Worm (Caenorhabditis elegans) whole organism, L4 larva: ENCODE data around the gene dnj-20.

Experiments used
- D1046.2 ChIP-seq: fragments of 200-800 bp; sonication (Bioruptor generic); IDR thresholded peaks from 2 replicates; pipeline ENCODE4 v1.3.6; 2022; ENCODE audit warnings: missing genetic modification characterization, missing compliant biosample characterization
- F10B5.3 ChIP-seq: sonication (generic microtip); optimal IDR thresholded peaks from 2 replicates; lab custom pipeline; 2016; ENCODE audit warnings: mild to moderate bottlenecking, missing genetic modification characterization, missing compliant biosample characterization
- F44E2.7 ChIP-seq: fragments of 200-800 bp; sonication (Bioruptor generic); IDR thresholded peaks from 2 replicates; pipeline ENCODE4 v2.1.2; 2022; ENCODE audit warnings: missing genetic modification characterization, missing compliant biosample characterization
- R02D3.7 ChIP-seq: fragments of 150-350 bp; sonication (generic microtip); optimal IDR thresholded peaks from 3 replicates; lab custom pipeline; 2014; ENCODE audit warnings: missing biosample characterization, missing genetic modification characterization
- T20F7.1 ChIP-seq: fragments of 200-800 bp; sonication (Bioruptor generic); optimal IDR thresholded peaks from 2 replicates; lab custom pipeline; 2018; ENCODE audit warnings: mild to moderate bottlenecking, missing genetic modification characterization, missing compliant biosample characterization
- T26A8.4 ChIP-seq: fragments of 200-800 bp; sonication (Bioruptor generic); IDR thresholded peaks from 2 replicates; pipeline ENCODE4 v1.3.6; 2022; ENCODE audit warnings: missing genetic modification characterization, missing compliant biosample characterization
- Y48G9A.11 ChIP-seq: fragments of 200-800 bp; sonication (Bioruptor generic); IDR thresholded peaks from 2 replicates; pipeline ENCODE4 v1.3.6; 2022; ENCODE audit warnings: missing genetic modification reagents, missing genetic modification characterization, missing compliant biosample characterization
- Y5F2A.4 ChIP-seq: fragments of 200-800 bp; sonication (Bioruptor generic); optimal IDR thresholded peaks from 2 replicates; lab custom pipeline; 2018; ENCODE audit warnings: mild to moderate bottlenecking, missing genetic modification characterization, missing compliant biosample characterization
- Y75B8A.6 ChIP-seq: fragments of 200-800 bp; sonication (Bioruptor generic); IDR thresholded peaks from 2 replicates; pipeline ENCODE4 v1.3.6; 2022; ENCODE audit warnings: missing genetic modification reagents, missing genetic modification characterization, missing compliant biosample characterization
- aha-1 ChIP-seq: fragments of 150-350 bp; peaks from one replicate; lab custom pipeline; 2014; ENCODE audit warnings: missing biosample characterization, missing genetic modification characterization
- aly-2 ChIP-seq: sonication (generic microtip); optimal IDR thresholded peaks from 2 replicates; lab custom pipeline; 2018; ENCODE audit warnings: missing biosample characterization, missing genetic modification characterization
- ama-1 ChIP-seq: fragments of 150-350 bp; optimal IDR thresholded peaks from 2 replicates; lab custom pipeline; 2014; ENCODE audit warnings: inconsistent platforms, mixed read lengths
- arid-1 ChIP-seq: fragments of 200-800 bp; sonication (Bioruptor generic); conservative IDR thresholded peaks from 2 replicates; pipeline ENCODE4 v1.3.6; 2022; ENCODE audit warnings: missing genetic modification reagents, missing genetic modification characterization, missing compliant biosample characterization
- attf-4 ChIP-seq: sonication (generic microtip); optimal IDR thresholded peaks from 3 replicates; lab custom pipeline; 2017; ENCODE audit warnings: missing biosample characterization, missing genetic modification characterization
- ceh-44 ChIP-seq: fragments of 200-800 bp; sonication (Bioruptor generic); IDR thresholded peaks from 2 replicates; pipeline ENCODE4 v1.3.6; 2022; ENCODE audit warnings: missing genetic modification reagents, missing genetic modification characterization, missing compliant biosample characterization
- cey-2 ChIP-seq: sonication (generic microtip); optimal IDR thresholded peaks from 3 replicates; lab custom pipeline; 2017; ENCODE audit warnings: missing genetic modification characterization, mild to moderate bottlenecking, missing compliant biosample characterization, antibody characterized with exemption, borderline replicate concordance; ENCODE audit not compliant: insufficient read depth
- daf-16 ChIP-seq, 3 experiments: sonication (generic microtip); optimal IDR thresholded peaks; 2 replicates each; lab custom pipeline; 2016 to 2017; ENCODE audit warnings: missing genetic modification characterization in 3 of 3, missing genetic modification reagents in 3 of 3, mild to moderate bottlenecking in 2 of 3, missing compliant biosample characterization in 2 of 3, missing biosample characterization in 1 of 3, moderate library complexity in 1 of 3
- daf-19 ChIP-seq: fragments of 200-800 bp; sonication (Bioruptor generic); conservative IDR thresholded peaks from 2 replicates; pipeline ENCODE4 v1.3.6; 2022; ENCODE audit warnings: missing genetic modification characterization, missing compliant biosample characterization
- daf-8 ChIP-seq: fragments of 200-800 bp; sonication (Bioruptor generic); IDR thresholded peaks from 2 replicates; pipeline ENCODE4 v1.3.6; 2022; ENCODE audit warnings: missing genetic modification characterization, missing compliant biosample characterization
- dmd-8 ChIP-seq: fragments of 200-800 bp; sonication (Bioruptor generic); IDR thresholded peaks from 2 replicates; pipeline ENCODE4 v1.3.6; 2022; ENCODE audit warnings: missing genetic modification characterization, missing compliant biosample characterization
- duxl-1 ChIP-seq: sonication (generic microtip); optimal IDR thresholded peaks from 2 replicates; lab custom pipeline; 2016; ENCODE audit warnings: mild to moderate bottlenecking, missing genetic modification characterization, moderate library complexity, missing compliant biosample characterization; ENCODE audit not compliant: poor library complexity
- fkh-10 ChIP-seq: fragments of 150-350 bp; optimal IDR thresholded peaks from 2 replicates; lab custom pipeline; 2014; ENCODE audit warnings: missing biosample characterization, missing genetic modification reagents, missing genetic modification characterization
- lin-1 ChIP-seq: fragments of 200-800 bp; sonication (Bioruptor generic); IDR thresholded peaks from 2 replicates; pipeline ENCODE4 v1.3.6; 2022; ENCODE audit warnings: missing genetic modification reagents, missing genetic modification characterization, missing compliant biosample characterization
- lin-13 ChIP-seq: fragments of 150-350 bp; optimal IDR thresholded peaks from 2 replicates; lab custom pipeline; 2014; ENCODE audit warnings: missing biosample characterization, missing genetic modification reagents, missing genetic modification characterization
- lin-15B ChIP-seq: fragments of 150-350 bp; sonication (generic microtip); optimal IDR thresholded peaks from 3 replicates; lab custom pipeline; 2014; ENCODE audit warnings: missing biosample characterization, missing genetic modification characterization
- lin-38 ChIP-seq: fragments of 200-800 bp; sonication (Bioruptor generic); IDR thresholded peaks from 2 replicates; pipeline ENCODE4 v1.3.6; 2022; ENCODE audit warnings: missing genetic modification reagents, missing genetic modification characterization, missing compliant biosample characterization
- lin-39 ChIP-seq: fragments of 150-350 bp; optimal IDR thresholded peaks from 2 replicates; lab custom pipeline; 2014; ENCODE audit warnings: missing biosample characterization, missing genetic modification reagents, missing genetic modification characterization
- lsy-2 ChIP-seq, 2 experiments: fragments of 150-350 bp in 1 of 2; sonication (generic microtip) in 1 of 2; optimal IDR thresholded peaks; 2 replicates each; lab custom pipeline; 2014 to 2017; ENCODE audit warnings: missing biosample characterization in 2 of 2, missing genetic modification characterization in 2 of 2
- madf-5 ChIP-seq, 2 experiments: fragments of 200-800 bp; sonication (Bioruptor generic); IDR thresholded peaks; 2 replicates each; pipeline ENCODE4 v1.3.6; 2022; ENCODE audit warnings: missing compliant biosample characterization in 2 of 2, missing genetic modification characterization in 2 of 2
- mdl-1 ChIP-seq, 2 experiments: fragments of 150-350 bp in 1 of 2; sonication (generic microtip) in 1 of 2; optimal IDR thresholded peaks; 2 replicates each; lab custom pipeline; 2014 to 2017; ENCODE audit warnings: missing biosample characterization in 2 of 2, missing genetic modification characterization in 2 of 2
- mdt-29 ChIP-seq: fragments of 200-800 bp; sonication (Bioruptor generic); IDR thresholded peaks from 2 replicates; pipeline ENCODE4 v1.3.6; 2022; ENCODE audit warnings: missing genetic modification reagents, missing genetic modification characterization, missing compliant biosample characterization
- mxl-2 ChIP-seq: fragments of 200-800 bp; sonication (Bioruptor generic); conservative IDR thresholded peaks from 2 replicates; pipeline ENCODE4 v1.3.6; 2022; ENCODE audit warnings: missing genetic modification reagents, missing genetic modification characterization, missing compliant biosample characterization
- mxl-3 ChIP-seq: fragments of 200-800 bp; sonication (Bioruptor generic); optimal IDR thresholded peaks from 2 replicates; lab custom pipeline; 2018; ENCODE audit warnings: mild to moderate bottlenecking, missing genetic modification characterization, missing compliant biosample characterization
- nhr-102 ChIP-seq: sonication (generic microtip); optimal IDR thresholded peaks from 2 replicates; lab custom pipeline; 2016; ENCODE audit warnings: mild to moderate bottlenecking, missing genetic modification characterization, moderate library complexity, missing compliant biosample characterization
- nhr-11 ChIP-seq: fragments of 150-350 bp; optimal IDR thresholded peaks from 2 replicates; lab custom pipeline; 2014; ENCODE audit warnings: missing biosample characterization, missing genetic modification characterization
- nhr-25 ChIP-seq: sonication (generic microtip); optimal IDR thresholded peaks from 2 replicates; lab custom pipeline; 2017; ENCODE audit warnings: missing genetic modification characterization, mild to moderate bottlenecking, missing compliant biosample characterization, antibody characterized with exemption, moderate library complexity, borderline replicate concordance; ENCODE audit not compliant: insufficient read depth
- nhr-42 ChIP-seq: fragments of 200-800 bp; sonication (Bioruptor generic); IDR thresholded peaks from 2 replicates; pipeline ENCODE4 v1.3.6; 2022; ENCODE audit warnings: missing genetic modification characterization, missing compliant biosample characterization
- nhr-48 ChIP-seq: sonication (generic microtip); optimal IDR thresholded peaks from 2 replicates; lab custom pipeline; 2016; ENCODE audit warnings: mild to moderate bottlenecking, missing genetic modification characterization, missing compliant biosample characterization
- nhr-6 ChIP-seq: fragments of 150-350 bp; optimal IDR thresholded peaks from 2 replicates; lab custom pipeline; 2014; ENCODE audit warnings: missing biosample characterization, missing genetic modification characterization
- nhr-76 ChIP-seq: fragments of 150-350 bp; optimal IDR thresholded peaks from 2 replicates; lab custom pipeline; 2014; ENCODE audit warnings: missing biosample characterization, missing genetic modification characterization
- php-3 ChIP-seq: fragments of 200-800 bp; sonication (Bioruptor generic); IDR thresholded peaks from 2 replicates; pipeline ENCODE4 v1.3.6; 2022; ENCODE audit warnings: missing genetic modification reagents, missing genetic modification characterization, missing compliant biosample characterization
- sdz-12 ChIP-seq: fragments of 200-800 bp; sonication (Bioruptor generic); optimal IDR thresholded peaks from 2 replicates; lab custom pipeline; 2018; ENCODE audit warnings: mild to moderate bottlenecking, missing genetic modification characterization, missing compliant biosample characterization
- skn-1 ChIP-seq: fragments of 150-350 bp; optimal IDR thresholded peaks from 2 replicates; lab custom pipeline; 2014; ENCODE audit warnings: missing biosample characterization, missing genetic modification characterization
- spr-3 ChIP-seq: fragments of 200-800 bp; sonication (Bioruptor generic); optimal IDR thresholded peaks from 2 replicates; lab custom pipeline; 2018; ENCODE audit warnings: mild to moderate bottlenecking, missing genetic modification characterization, missing compliant biosample characterization
- tag-97 ChIP-seq: fragments of 200-800 bp; sonication (Bioruptor generic); IDR thresholded peaks from 2 replicates; pipeline ENCODE4 v1.3.6; 2022; ENCODE audit warnings: missing genetic modification characterization, missing compliant biosample characterization
- unc-130 ChIP-seq: sonication (generic microtip); optimal IDR thresholded peaks from 2 replicates; lab custom pipeline; 2016; ENCODE audit warnings: missing genetic modification reagents, missing genetic modification characterization, missing compliant biosample characterization
- zfp-2 ChIP-seq: sonication (generic microtip); optimal IDR thresholded peaks from 2 replicates; lab custom pipeline; 2016; ENCODE audit warnings: mild to moderate bottlenecking, missing genetic modification characterization, missing compliant biosample characterization
- zfp-3 ChIP-seq: fragments of 200-800 bp; sonication (Bioruptor generic); conservative IDR thresholded peaks from 2 replicates; pipeline ENCODE4 v1.3.6; 2022; ENCODE audit warnings: missing genetic modification reagents, missing genetic modification characterization, missing compliant biosample characterization
- zip-11 ChIP-seq: fragments of 200-800 bp; sonication (Bioruptor generic); IDR thresholded peaks from 2 replicates; pipeline ENCODE4 v1.3.6; 2022; ENCODE audit warnings: missing genetic modification characterization, missing compliant biosample characterization
- zip-2 ChIP-seq: fragments of 150-350 bp; optimal IDR thresholded peaks from 2 replicates; lab custom pipeline; 2014; ENCODE audit warnings: missing biosample characterization, missing genetic modification characterization
- ztf-11 ChIP-seq: fragments of 150-350 bp; optimal IDR thresholded peaks from 2 replicates; lab custom pipeline; 2014; ENCODE audit warnings: missing biosample characterization, missing genetic modification characterization
- ztf-7 ChIP-seq: fragments of 150-350 bp; optimal IDR thresholded peaks from 2 replicates; lab custom pipeline; 2014; ENCODE audit warnings: missing biosample characterization, missing genetic modification characterization

dnj-20 gene

DNA sequence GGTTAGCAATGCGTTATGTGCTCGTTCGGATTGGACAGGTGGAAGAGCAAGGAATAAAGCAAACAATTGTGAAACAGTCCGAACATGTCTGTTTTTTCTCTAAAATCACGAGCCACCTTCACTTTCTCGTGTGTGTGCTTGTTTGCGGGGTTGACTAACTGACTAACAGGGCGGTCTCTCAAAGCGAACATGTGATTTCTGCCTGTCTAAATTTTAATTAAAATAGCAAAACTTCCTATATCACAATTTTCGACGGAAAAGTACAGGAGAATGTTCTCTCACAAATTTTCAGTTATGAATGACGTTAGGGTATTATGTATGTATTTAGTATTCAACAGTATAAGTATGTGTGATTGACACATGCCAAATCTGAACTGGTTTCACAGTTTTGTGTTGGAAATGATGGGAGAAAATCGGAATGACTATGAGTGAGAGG, 2.0 kb downstream of the dnj-20 start (continued):
- no peak for TF ChIP-seq lin-38 (GFP tag; lab: Robert Waterston, UW)
- TF ChIP-seq madf-5 (GFP tag; IDR thresholded peaks at IDR 0.05; lab: Robert Waterston, UW): no peak
- no peak for TF ChIP-seq lin-15B
- no peak for TF ChIP-seq F10B5.3 (tag; lab: Kevin White, UChicago)
- TF ChIP-seq ceh-44: no peak
- TF ChIP-seq nhr-6 (tag; lab: Kevin White, UChicago): no peak
- no peak for TF ChIP-seq zfp-2 (tag; lab: Kevin White, UChicago)
- TF ChIP-seq zfp-3 (GFP tag; lab: Robert Waterston, UW): no peak
- no peak for TF ChIP-seq sdz-12
- TF ChIP-seq ztf-7: no peak
- TF ChIP-seq Y48G9A.11: no peak
- no peak for TF ChIP-seq daf-19 (GFP tag; lab: Robert Waterston, UW)
- peak in 1 of 2 experiments; percentile 34 for TF ChIP-seq daf-16 (GFP tag; optimal IDR thresholded peaks at IDR 0.05; lab: Kevin White, UChicago)
- TF ChIP-seq daf-16 (tag; optimal IDR thresholded peaks at IDR 0.05; lab: Kevin White, UChicago): peak; percentile 29
- peak; percentile 28; the same call in 1 of the 2 replicates for TF ChIP-seq lin-1
- TF ChIP-seq tag-97 (GFP tag; lab: Robert Waterston, UW): no peak
- TF ChIP-seq aly-2 (tag; lab: Kevin White, UChicago): no peak
- no peak for TF ChIP-seq R02D3.7
- no peak for TF ChIP-seq mxl-3 (GFP tag; lab: Kevin White, UChicago)
- TF ChIP-seq spr-3: no peak
- TF ChIP-seq cey-2 (tag; lab: Kevin White, UChicago): no peak
- TF ChIP-seq Y75B8A.6 (GFP tag; lab: Robert Waterston, UW): no peak
- no peak for TF ChIP-seq nhr-42 (GFP tag; lab: Robert Waterston, UW)
- no peak for TF ChIP-seq daf-8
- TF ChIP-seq skn-1 (tag; lab: Kevin White, UChicago): no peak
- TF ChIP-seq ama-1: no peak
- no peak for TF ChIP-seq fkh-10 (GFP tag; lab: Kevin White, UChicago)
- peak; percentile 56 for TF ChIP-seq T20F7.1
- TF ChIP-seq Y5F2A.4 (GFP tag; lab: Kevin White, UChicago): no peak
- peak in 1 of 2 experiments; percentile 68 for TF ChIP-seq mdl-1 (tag; optimal IDR thresholded peaks at IDR 0.05; lab: Kevin White, UChicago)
- TF ChIP-seq mdt-29: no peak
- TF ChIP-seq arid-1: no peak
- TF ChIP-seq F44E2.7 (GFP tag; lab: Robert Waterston, UW): no peak
- no peak for TF ChIP-seq ztf-11
- TF ChIP-seq nhr-102: peak; percentile 1
- TF ChIP-seq nhr-25 (tag; lab: Kevin White, UChicago): no peak
- peak; percentile 22 for TF ChIP-seq nhr-11
- TF ChIP-seq D1046.2 (GFP tag; lab: Robert Waterston, UW): no peak
- no peak for TF ChIP-seq lin-39 (tag; lab: Kevin White, UChicago)
- no peak for TF ChIP-seq duxl-1 (tag; lab: Kevin White, UChicago)
- no peak for TF ChIP-seq nhr-76 (tag; lab: Kevin White, UChicago)
- no peak for TF ChIP-seq T26A8.4
- TF ChIP-seq unc-130: no peak
- TF ChIP-seq zip-11 (GFP tag; lab: Robert Waterston, UW): no peak
- TF ChIP-seq nhr-48 (tag; lab: Kevin White, UChicago): no peak
- no peak for TF ChIP-seq attf-4 (tag; lab: Kevin White, UChicago)
- no peak for TF ChIP-seq dmd-8 (GFP tag; lab: Robert Waterston, UW)
- no peak for TF ChIP-seq php-3 (GFP tag; lab: Robert Waterston, UW)
- no peak for TF ChIP-seq zip-2
- TF ChIP-seq lsy-2 (tag; optimal IDR thresholded peaks at IDR 0.05; lab: Kevin White, UChicago): no peak
- no peak for TF ChIP-seq mxl-2 (GFP tag; lab: Robert Waterston, UW)
- TF ChIP-seq lin-13 (GFP tag; lab: Kevin White, UChicago): no peak
- TF ChIP-seq aha-1 (tag; lab: Kevin White, UChicago): no peak
